Worm (Caenorhabditis elegans) whole organism, L1 larva: Measurements from ENCODE around the gene dgk-1.
A peak's percentile ranks its signal among the peaks of the same experiment; 100 is the strongest.

Source experiments
- C04F5.9 ChIP-seq: sonication (generic microtip); optimal IDR thresholded peaks from 2 replicates; lab custom pipeline; 2016; ENCODE audit warnings: missing genetic modification characterization, missing compliant biosample characterization
- C16A3.4 ChIP-seq: fragments of 150-350 bp; optimal IDR thresholded peaks from 2 replicates; lab custom pipeline; 2014; ENCODE audit warnings: missing biosample characterization, missing genetic modification characterization
- Y116A8C.19 ChIP-seq: sonication (generic microtip); optimal IDR thresholded peaks from 2 replicates; lab custom pipeline; 2016; ENCODE audit warnings: missing compliant biosample characterization, missing genetic modification characterization, borderline replicate concordance
- alr-1 ChIP-seq: fragments of 200-800 bp; sonication (Bioruptor generic); optimal IDR thresholded peaks from 2 replicates; lab custom pipeline; 2018; ENCODE audit warnings: borderline replicate concordance, mild to moderate bottlenecking, missing genetic modification characterization, missing compliant biosample characterization
- aly-2 ChIP-seq: fragments of 150-350 bp; optimal IDR thresholded peaks from 2 replicates; lab custom pipeline; 2014; ENCODE audit warnings: missing biosample characterization, missing genetic modification characterization
- ceh-63 ChIP-seq: fragments of 200-800 bp; sonication (Bioruptor generic); optimal IDR thresholded peaks from 2 replicates; lab custom pipeline; 2018; ENCODE audit warnings: mild to moderate bottlenecking, missing genetic modification characterization, missing compliant biosample characterization
- ceh-8 ChIP-seq: fragments of 200-800 bp; sonication (Bioruptor generic); optimal IDR thresholded peaks from 2 replicates; lab custom pipeline; 2018; ENCODE audit warnings: mild to moderate bottlenecking, missing genetic modification characterization, moderate library complexity, missing compliant biosample characterization
- ceh-82 ChIP-seq, 3 experiments: fragments of 150-350 bp in 1 of 3; sonication (generic microtip) in 2 of 3; optimal IDR thresholded peaks; 2 replicates each; lab custom pipeline; 2014 to 2017; ENCODE audit warnings: missing biosample characterization in 3 of 3, missing genetic modification characterization in 3 of 3
- efl-3 ChIP-seq: fragments of 200-800 bp; sonication (Bioruptor generic); optimal IDR thresholded peaks from 2 replicates; lab custom pipeline; 2018; ENCODE audit warnings: mild to moderate bottlenecking, missing genetic modification characterization, missing compliant biosample characterization
- egl-27 ChIP-seq, 2 experiments: fragments of 150-350 bp in 1 of 2; sonication (generic microtip); optimal IDR thresholded peaks; 3 replicates each; lab custom pipeline; 2017 to 2018; ENCODE audit warnings: missing biosample characterization in 2 of 2, missing genetic modification characterization in 2 of 2, missing genetic modification reagents in 2 of 2
- elt-2 ChIP-seq: sonication (generic microtip); optimal IDR thresholded peaks from 2 replicates; lab custom pipeline; 2016; ENCODE audit warnings: missing genetic modification characterization, mild to moderate bottlenecking, inconsistent platforms, missing compliant biosample characterization, missing genetic modification reagents
- elt-3 ChIP-seq, 6 experiments: fragments of 150-350 bp in 1 of 6; sonication (generic microtip); optimal IDR thresholded peaks; 2 replicates each; lab custom pipeline; 2017 to 2018; ENCODE audit warnings: missing biosample characterization in 6 of 6, missing genetic modification characterization in 6 of 6, inconsistent platforms in 1 of 6
- ets-5 ChIP-seq: fragments of 200-800 bp; sonication (Bioruptor generic); IDR thresholded peaks from 2 replicates; pipeline ENCODE4 v1.3.6; 2022; ENCODE audit warnings: missing genetic modification characterization, missing compliant biosample characterization
- fkh-8 ChIP-seq: sonication (generic microtip); optimal IDR thresholded peaks from 2 replicates; lab custom pipeline; 2016; ENCODE audit warnings: mild to moderate bottlenecking, missing genetic modification characterization, missing compliant biosample characterization
- fos-1 ChIP-seq: fragments of 150-350 bp; optimal IDR thresholded peaks from 2 replicates; lab custom pipeline; 2014; ENCODE audit warnings: missing biosample characterization, missing genetic modification characterization
- grh-1 ChIP-seq: fragments of 200-800 bp; sonication (Bioruptor generic); IDR thresholded peaks from 2 replicates; pipeline ENCODE4 v1.3.6; 2022; ENCODE audit warnings: missing genetic modification reagents, missing genetic modification characterization, missing compliant biosample characterization
- hpl-2 ChIP-seq: fragments of 150-350 bp; optimal IDR thresholded peaks from 2 replicates; lab custom pipeline; 2014; ENCODE audit warnings: missing biosample characterization, missing genetic modification reagents, missing genetic modification characterization
- irx-1 ChIP-seq: sonication (generic microtip); optimal IDR thresholded peaks from 2 replicates; lab custom pipeline; 2016; ENCODE audit warnings: missing genetic modification characterization, missing compliant biosample characterization
- isw-1 ChIP-seq: fragments of 200-800 bp; sonication (Bioruptor generic); IDR thresholded peaks from 2 replicates; pipeline ENCODE4 v1.3.6; 2022; ENCODE audit warnings: missing genetic modification characterization, missing compliant biosample characterization
- jun-1 ChIP-seq: fragments of 150-350 bp; optimal IDR thresholded peaks from 2 replicates; lab custom pipeline; 2014; ENCODE audit warnings: missing biosample characterization, missing genetic modification reagents, missing genetic modification characterization
- lin-14 ChIP-seq: fragments of 200-800 bp; sonication (Bioruptor generic); optimal IDR thresholded peaks from 2 replicates; lab custom pipeline; 2018; ENCODE audit warnings: mild to moderate bottlenecking, missing genetic modification characterization, moderate library complexity, missing compliant biosample characterization
- lin-15B ChIP-seq: fragments of 150-350 bp; sonication (generic microtip); optimal IDR thresholded peaks from 3 replicates; lab custom pipeline; 2014; ENCODE audit warnings: missing biosample characterization, missing genetic modification characterization
- lir-3 ChIP-seq: sonication (generic microtip); optimal IDR thresholded peaks from 2 replicates; lab custom pipeline; 2016; ENCODE audit warnings: mild to moderate bottlenecking, missing genetic modification characterization, moderate library complexity, missing compliant biosample characterization; ENCODE audit not compliant: poor library complexity
- lsy-2 ChIP-seq, 2 experiments: fragments of 150-350 bp; optimal IDR thresholded peaks; 2 replicates each; lab custom pipeline; 2014; ENCODE audit warnings: missing biosample characterization in 2 of 2, missing genetic modification characterization in 2 of 2
- mdl-1 ChIP-seq, 2 experiments: fragments of 150-350 bp; optimal IDR thresholded peaks; 2 replicates each; lab custom pipeline; 2014 to 2017; ENCODE audit warnings: missing biosample characterization in 2 of 2, missing genetic modification characterization in 2 of 2, inconsistent platforms in 1 of 2
- mep-1 ChIP-seq: fragments of 150-350 bp; optimal IDR thresholded peaks from 2 replicates; lab custom pipeline; 2014; ENCODE audit warnings: missing biosample characterization, missing genetic modification characterization
- nhr-19 ChIP-seq: fragments of 200-800 bp; sonication (Bioruptor generic); conservative IDR thresholded peaks from 2 replicates; pipeline ENCODE4 v1.3.6; 2022; ENCODE audit warnings: missing genetic modification characterization, missing compliant biosample characterization
- nhr-28 ChIP-seq: fragments of 150-350 bp; optimal IDR thresholded peaks from 2 replicates; lab custom pipeline; 2014; ENCODE audit warnings: missing biosample characterization, missing genetic modification characterization
- nhr-47 ChIP-seq: sonication (generic microtip); optimal IDR thresholded peaks from 2 replicates; lab custom pipeline; 2016; ENCODE audit warnings: mild to moderate bottlenecking, missing genetic modification characterization, moderate library complexity, missing compliant biosample characterization
- nhr-71 ChIP-seq: sonication (generic microtip); optimal IDR thresholded peaks from 2 replicates; lab custom pipeline; 2016; ENCODE audit warnings: mild to moderate bottlenecking, missing genetic modification characterization, moderate library complexity, missing compliant biosample characterization
- nhr-77 ChIP-seq: fragments of 150-350 bp; optimal IDR thresholded peaks from 2 replicates; lab custom pipeline; 2014; ENCODE audit warnings: missing biosample characterization, missing genetic modification characterization
- nhr-84 ChIP-seq: sonication (generic microtip); optimal IDR thresholded peaks from 2 replicates; lab custom pipeline; 2017; ENCODE audit warnings: missing biosample characterization, missing genetic modification characterization
- nhr-85 ChIP-seq: sonication (generic microtip); peaks from one replicate; lab custom pipeline; 2016; ENCODE audit warnings: missing genetic modification characterization, inconsistent platforms, missing compliant biosample characterization
- pqm-1 ChIP-seq: sonication (generic microtip); optimal IDR thresholded peaks from 3 replicates; lab custom pipeline; 2017; ENCODE audit warnings: missing biosample characterization, missing genetic modification characterization
- snu-23 ChIP-seq: sonication (generic microtip); optimal IDR thresholded peaks from 2 replicates; lab custom pipeline; 2016; ENCODE audit warnings: missing genetic modification characterization, missing compliant biosample characterization
- sptf-1 ChIP-seq: fragments of 150-350 bp; optimal IDR thresholded peaks from 2 replicates; lab custom pipeline; 2014; ENCODE audit warnings: missing biosample characterization, missing genetic modification characterization
- sup-37 ChIP-seq: fragments of 200-800 bp; sonication (Bioruptor generic); optimal IDR thresholded peaks from 2 replicates; lab custom pipeline; 2018; ENCODE audit warnings: mild to moderate bottlenecking, missing genetic modification characterization, missing compliant biosample characterization
- swsn-7 ChIP-seq: sonication (generic microtip); optimal IDR thresholded peaks from 2 replicates; lab custom pipeline; 2016; ENCODE audit warnings: missing genetic modification characterization, missing compliant biosample characterization
- tbx-2 ChIP-seq: sonication (generic microtip); optimal IDR thresholded peaks from 2 replicates; lab custom pipeline; 2016; ENCODE audit warnings: missing genetic modification characterization, missing compliant biosample characterization
- tlp-1 ChIP-seq: fragments of 150-350 bp; optimal IDR thresholded peaks from 2 replicates; lab custom pipeline; 2014; ENCODE audit warnings: missing biosample characterization, missing genetic modification characterization
- unc-62 ChIP-seq: fragments of 150-350 bp; optimal IDR thresholded peaks from 2 replicates; lab custom pipeline; 2014; ENCODE audit warnings: missing biosample characterization, missing genetic modification reagents, missing genetic modification characterization
- unc-86 ChIP-seq: sonication (generic microtip); optimal IDR thresholded peaks from 2 replicates; lab custom pipeline; 2016; ENCODE audit warnings: missing genetic modification characterization, missing compliant biosample characterization
- unc-98 ChIP-seq: fragments of 200-800 bp; sonication (Bioruptor generic); IDR thresholded peaks from 2 replicates; pipeline ENCODE4 v1.3.6; 2022; ENCODE audit warnings: missing genetic modification characterization, missing compliant biosample characterization
- vab-15 ChIP-seq: sonication (generic microtip); optimal IDR thresholded peaks from 2 replicates; lab custom pipeline; 2017; ENCODE audit warnings: missing genotype, mild to moderate bottlenecking, missing genetic modification characterization, missing compliant biosample characterization
- xbp-1 ChIP-seq: sonication (generic microtip); optimal IDR thresholded peaks from 2 replicates; lab custom pipeline; 2016; ENCODE audit warnings: missing genetic modification characterization, missing compliant biosample characterization
- zag-1 ChIP-seq: fragments of 150-350 bp; optimal IDR thresholded peaks from 2 replicates; lab custom pipeline; 2014; ENCODE audit warnings: missing biosample characterization, missing genetic modification characterization
- zip-4 ChIP-seq: fragments of 200-800 bp; sonication (Bioruptor generic); optimal IDR thresholded peaks from 2 replicates; lab custom pipeline; 2018; ENCODE audit warnings: mild to moderate bottlenecking, missing genetic modification characterization, moderate library complexity, missing compliant biosample characterization
- ztf-11 ChIP-seq, 2 experiments: sonication (generic microtip); optimal IDR thresholded peaks; 2 replicates each; lab custom pipeline; 2016 to 2017; ENCODE audit warnings: missing genetic modification characterization in 2 of 2, missing biosample characterization in 1 of 2, missing compliant biosample characterization in 1 of 2

The dgk-1 gene

ce11 chrX:974499-975235 is 16.6 kb downstream of the dgk-1 start, which contains the start of gene vps-45 (continued):
- no peak for TF ChIP-seq zip-4 (GFP tag; lab: Kevin White, UChicago)
- peak; percentile 65 for TF ChIP-seq snu-23 (GFP tag; lab: Kevin White, UChicago)
- TF ChIP-seq lsy-2 (tag; optimal IDR thresholded peaks at IDR 0.05; lab: Kevin White, UChicago): peak; percentile 24 to 56
- no peak for TF ChIP-seq ztf-11 (tag; optimal IDR thresholded peaks at IDR 0.05; lab: Kevin White, UChicago)
- TF ChIP-seq elt-3 (tag; optimal IDR thresholded peaks at IDR 0.05; lab: Kevin White, UChicago): no peak
- TF ChIP-seq fkh-8 (tag; lab: Kevin White, UChicago): no peak
- TF ChIP-seq nhr-77 (tag; lab: Kevin White, UChicago): no peak
- no peak for TF ChIP-seq ets-5 (GFP tag; lab: Robert Waterston, UW)
- peak; percentile 14 for TF ChIP-seq unc-86
- TF ChIP-seq hpl-2 (GFP tag; lab: Kevin White, UChicago): no peak
- TF ChIP-seq xbp-1 (tag; lab: Kevin White, UChicago): peak; percentile 29
- TF ChIP-seq C16A3.4 (tag; lab: Kevin White, UChicago): peak; percentile 26
- TF ChIP-seq aly-2 (tag; lab: Kevin White, UChicago): no peak
- TF ChIP-seq egl-27 (tag; optimal IDR thresholded peaks at IDR 0.05; lab: Kevin White, UChicago): no peak
- peak; percentile 62 for TF ChIP-seq nhr-85
- TF ChIP-seq isw-1 (GFP tag; lab: Robert Waterston, UW): peak; percentile 11; the same call in 1 of the 2 replicates
- no peak for TF ChIP-seq irx-1 (tag; lab: Kevin White, UChicago)
- TF ChIP-seq tlp-1 (tag; lab: Kevin White, UChicago): no peak
- peak; percentile 43 for TF ChIP-seq tbx-2 (tag; lab: Kevin White, UChicago)
- TF ChIP-seq Y116A8C.19 (tag; lab: Kevin White, UChicago): no peak
- TF ChIP-seq ceh-8: no peak
- TF ChIP-seq mep-1 (tag; lab: Kevin White, UChicago): peak; percentile 44
- no peak for TF ChIP-seq zag-1
- TF ChIP-seq grh-1 (GFP tag; lab: Robert Waterston, UW): no peak
- TF ChIP-seq nhr-71 (tag; lab: Kevin White, UChicago): peak; percentile 42
- no peak for TF ChIP-seq C04F5.9 (tag; lab: Kevin White, UChicago)
- TF ChIP-seq elt-2 (tag; lab: Kevin White, UChicago): peak; percentile 8
- TF ChIP-seq lir-3 (tag; lab: Kevin White, UChicago): no peak
- no peak for TF ChIP-seq ceh-63 (GFP tag; lab: Kevin White, UChicago)
- no peak for TF ChIP-seq nhr-84 (tag; lab: Kevin White, UChicago)
- no peak for TF ChIP-seq vab-15 (tag; lab: Kevin White, UChicago)
- TF ChIP-seq mdl-1 (tag; optimal IDR thresholded peaks at IDR 0.05; lab: Kevin White, UChicago): peak in 1 of 2 experiments; percentile 11
- TF ChIP-seq ceh-82 (tag; optimal IDR thresholded peaks at IDR 0.05; lab: Kevin White, UChicago): peak in 2 of 3 experiments; percentile 12 to 60
- no peak for TF ChIP-seq lin-15B
- TF ChIP-seq sptf-1: no peak
- TF ChIP-seq sup-37 (GFP tag; lab: Kevin White, UChicago): no peak
- no peak for TF ChIP-seq alr-1 (tag; lab: Kevin White, UChicago)
- no peak for TF ChIP-seq pqm-1
- TF ChIP-seq nhr-19 (GFP tag; lab: Robert Waterston, UW): no peak
- TF ChIP-seq lin-14 (GFP tag; lab: Kevin White, UChicago): peak; percentile 70
- TF ChIP-seq efl-3 (GFP tag; lab: Kevin White, UChicago): no peak
- TF ChIP-seq jun-1 (tag; lab: Kevin White, UChicago): no peak
- TF ChIP-seq fos-1 (tag; lab: Kevin White, UChicago): no peak
- no peak for TF ChIP-seq unc-98 (GFP tag; lab: Robert Waterston, UW)
- TF ChIP-seq swsn-7: peak; percentile 38
- no peak for TF ChIP-seq unc-62 (GFP tag; lab: Kevin White, UChicago)
- peak; percentile 34 for TF ChIP-seq nhr-47
- TF ChIP-seq nhr-28: no peak
